Fruit fly (Drosophila melanogaster) whole organism, embryonic: ENCODE measurements around the gene ATPsynB.
A peak's percentile ranks its signal among the peaks of the same experiment; 100 is the strongest.

Experiments used
- Bdp1 ChIP-seq: fragments of 200-800 bp; sonication (Bioruptor generic); optimal IDR thresholded peaks from 3 replicates; lab custom pipeline; 2016; ENCODE audit warnings: missing biosample characterization, missing genetic modification characterization
- Bgb ChIP-seq: fragments of 200-800 bp; sonication (Bioruptor generic); IDR thresholded peaks from 2 replicates; pipeline ENCODE4 v1.3.6; 2022; ENCODE audit warnings: missing biosample characterization, missing genetic modification characterization; ENCODE audit not compliant: partially characterized antibody
- Blimp-1 ChIP-seq: fragments of 200-800 bp; sonication (Bioruptor generic); optimal IDR thresholded peaks from 3 replicates; lab custom pipeline; 2018; ENCODE audit warnings: missing biosample characterization, missing genetic modification characterization, mild to moderate bottlenecking, moderate library complexity, missing genetic modification reagents
- C15 ChIP-seq: fragments of 200-800 bp; sonication (Bioruptor generic); IDR thresholded peaks from 3 replicates; pipeline ENCODE4 v1.3.6; 2022; ENCODE audit warnings: missing biosample characterization, missing genetic modification characterization
- CG10274 ChIP-seq: fragments of 200-800 bp; sonication (Bioruptor generic); optimal IDR thresholded peaks from 3 replicates; lab custom pipeline; 2017; ENCODE audit warnings: missing biosample characterization, mild to moderate bottlenecking, missing genetic modification characterization
- CG10654 ChIP-seq: fragments of 200-800 bp; sonication (Bioruptor generic); optimal IDR thresholded peaks from 2 replicates; lab custom pipeline; 2016; ENCODE audit warnings: missing biosample characterization, missing genetic modification characterization
- CG11696 ChIP-seq: fragments of 200-800 bp; sonication (Bioruptor generic); IDR thresholded peaks from 2 replicates; pipeline ENCODE4 v1.3.6; 2022; ENCODE audit warnings: missing biosample characterization, missing genetic modification characterization
- CG12155 ChIP-seq: fragments of 200-800 bp; sonication (Bioruptor generic); optimal IDR thresholded peaks from 3 replicates; lab custom pipeline; 2016; ENCODE audit warnings: missing biosample characterization, missing genetic modification characterization
- CG14441 ChIP-seq: fragments of 200-800 bp; sonication (Bioruptor generic); IDR thresholded peaks from 2 replicates; pipeline ENCODE4 v1.3.6; 2022; ENCODE audit warnings: missing biosample characterization, missing genetic modification characterization
- CG15011 ChIP-seq: fragments of 200-800 bp; sonication (Bioruptor generic); optimal IDR thresholded peaks from 3 replicates; lab custom pipeline; 2018; ENCODE audit warnings: missing biosample characterization, mild to moderate bottlenecking, missing genetic modification characterization
- CG2678 ChIP-seq: fragments of 200-800 bp; sonication (Bioruptor generic); optimal IDR thresholded peaks from 3 replicates; lab custom pipeline; 2019; ENCODE audit warnings: missing biosample characterization, mild to moderate bottlenecking, missing genetic modification characterization, moderate library complexity
- CG31365 ChIP-seq: fragments of 200-800 bp; sonication (Bioruptor generic); optimal IDR thresholded peaks from 2 replicates; lab custom pipeline; 2018; ENCODE audit warnings: missing biosample characterization, mild to moderate bottlenecking, missing genetic modification characterization
- CG33213 ChIP-seq: fragments of 200-800 bp; sonication (Bioruptor generic); optimal IDR thresholded peaks from 3 replicates; lab custom pipeline; 2016; ENCODE audit warnings: missing biosample characterization, missing genetic modification characterization
- CG4730 ChIP-seq: fragments of 200-800 bp; sonication (Bioruptor generic); IDR thresholded peaks from 2 replicates; pipeline ENCODE4 v1.3.6; 2022; ENCODE audit warnings: missing biosample characterization, missing genetic modification characterization
- CG6689 ChIP-seq: fragments of 200-800 bp; sonication (Bioruptor generic); IDR thresholded peaks from 2 replicates; pipeline ENCODE4 v1.3.6; 2022; ENCODE audit warnings: missing biosample characterization, missing genetic modification characterization
- CG7786 ChIP-seq: fragments of 200-800 bp; sonication (Bioruptor generic); optimal IDR thresholded peaks from 2 replicates; lab custom pipeline; 2016; ENCODE audit warnings: missing biosample characterization, missing genetic modification characterization
- CG8089 ChIP-seq: fragments of 200-800 bp; sonication (Bioruptor generic); optimal IDR thresholded peaks from 3 replicates; lab custom pipeline; 2016; ENCODE audit warnings: missing biosample characterization, missing genetic modification characterization
- CG9932 ChIP-seq: fragments of 200-800 bp; sonication (Bioruptor generic); IDR thresholded peaks from 2 replicates; pipeline ENCODE4 v1.3.6; 2022; ENCODE audit warnings: missing biosample characterization, missing genetic modification characterization
- D19B ChIP-seq: fragments of 200-800 bp; sonication (Bioruptor generic); optimal IDR thresholded peaks from 2 replicates; lab custom pipeline; 2017; ENCODE audit warnings: missing biosample characterization, mild to moderate bottlenecking, missing genetic modification characterization
- Dad ChIP-seq: fragments of 200-800 bp; sonication (Bioruptor generic); optimal IDR thresholded peaks from 3 replicates; lab custom pipeline; 2016; ENCODE audit warnings: missing biosample characterization, missing genetic modification characterization
- Deaf1 ChIP-seq: fragments of 200-800 bp; optimal IDR thresholded peaks from 3 replicates; lab custom pipeline; 2019; ENCODE audit warnings: missing biosample characterization, mild to moderate bottlenecking, missing genetic modification characterization, moderate library complexity
- Ets65A ChIP-seq: fragments of 200-800 bp; sonication (Bioruptor generic); peaks from one replicate; lab custom pipeline; 2016; ENCODE audit warnings: missing biosample characterization, missing genetic modification characterization
- Fer1 ChIP-seq: fragments of 200-800 bp; sonication (Bioruptor generic); optimal IDR thresholded peaks from 2 replicates; lab custom pipeline; 2017; ENCODE audit warnings: missing biosample characterization, mild to moderate bottlenecking, missing genetic modification characterization
- HLH54F ChIP-seq: fragments of 200-800 bp; sonication (Bioruptor generic); optimal IDR thresholded peaks from 3 replicates; lab custom pipeline; 2016; ENCODE audit warnings: missing biosample characterization, missing genetic modification characterization
- HmgZ ChIP-seq: fragments of 200-800 bp; sonication (Bioruptor generic); optimal IDR thresholded peaks from 2 replicates; lab custom pipeline; 2018; ENCODE audit warnings: missing biosample characterization, mild to moderate bottlenecking, missing genetic modification characterization
- Hr51 ChIP-seq, 2 experiments: fragments of 200-800 bp; sonication (Bioruptor generic); optimal IDR thresholded peaks; 2 replicates in 1 of 2; 3 replicates in 1 of 2; lab custom pipeline; 2016 to 2018; ENCODE audit warnings: missing biosample characterization in 2 of 2, missing genetic modification characterization in 2 of 2, mild to moderate bottlenecking in 1 of 2, moderate library complexity in 1 of 2
- Max ChIP-seq: fragments of 200-800 bp; sonication (Bioruptor generic); optimal IDR thresholded peaks from 2 replicates; lab custom pipeline; 2016; ENCODE audit warnings: missing biosample characterization, mild to moderate bottlenecking, missing genetic modification characterization
- Med ChIP-seq: fragments of 200-800 bp; sonication (Bioruptor generic); peaks from one replicate; lab custom pipeline; 2016; ENCODE audit warnings: missing biosample characterization, missing genetic modification characterization, mild to moderate bottlenecking, inconsistent platforms, moderate library complexity
- NC2β ChIP-seq: fragments of 200-800 bp; sonication (Bioruptor generic); optimal IDR thresholded peaks from 2 replicates; lab custom pipeline; 2016; ENCODE audit warnings: missing biosample characterization, missing genetic modification characterization
- Nf-YB ChIP-seq: fragments of 200-800 bp; sonication (Bioruptor generic); optimal IDR thresholded peaks from 3 replicates; lab custom pipeline; 2019; ENCODE audit warnings: missing biosample characterization, mild to moderate bottlenecking, missing genetic modification characterization, moderate library complexity
- Nf-YC ChIP-seq: fragments of 200-800 bp; optimal IDR thresholded peaks from 3 replicates; lab custom pipeline; 2019; ENCODE audit warnings: missing biosample characterization, mild to moderate bottlenecking, missing genetic modification characterization, moderate library complexity
- Pdp1 ChIP-seq, 2 experiments: fragments of 200-800 bp; sonication (Bioruptor generic); optimal IDR thresholded peaks; 3 replicates each; lab custom pipeline; 2016; ENCODE audit warnings: missing biosample characterization in 2 of 2, missing genetic modification characterization in 2 of 2, mild to moderate bottlenecking in 1 of 2, moderate library complexity in 1 of 2
- Poxn ChIP-seq: fragments of 200-800 bp; sonication (Bioruptor generic); IDR thresholded peaks from 2 replicates; pipeline ENCODE4 v1.3.6; 2022; ENCODE audit warnings: missing biosample characterization, missing genetic modification characterization
- Tbp ChIP-seq: fragments of >200 bp; optimal IDR thresholded peaks from 2 replicates; lab custom pipeline; 2018; ENCODE audit warnings: missing biosample characterization, missing genetic modification characterization
- amos ChIP-seq: fragments of 200-800 bp; sonication (Bioruptor generic); IDR thresholded peaks from 2 replicates; pipeline ENCODE4 v1.3.6; 2022; ENCODE audit warnings: missing biosample characterization, missing genetic modification characterization; ENCODE audit not compliant: partially characterized antibody
- aop ChIP-seq: fragments of 200-800 bp; sonication (Bioruptor generic); IDR thresholded peaks from 2 replicates; pipeline ENCODE4 v1.3.6; 2022; ENCODE audit warnings: missing biosample characterization, missing genetic modification characterization
- disco-r ChIP-seq: fragments of 200-800 bp; sonication (Bioruptor generic); optimal IDR thresholded peaks from 2 replicates; lab custom pipeline; 2016; ENCODE audit warnings: missing biosample characterization, missing genetic modification characterization
- dysf ChIP-seq: fragments of 200-800 bp; sonication (Bioruptor generic); IDR thresholded peaks from 3 replicates; pipeline ENCODE4 v1.3.6; 2022; ENCODE audit warnings: missing biosample characterization, missing genetic modification characterization
- ems ChIP-seq: fragments of 200-800 bp; sonication (Bioruptor generic); optimal IDR thresholded peaks from 3 replicates; lab custom pipeline; 2016; ENCODE audit warnings: missing biosample characterization, missing genetic modification characterization
- en ChIP-seq: fragments of 200-800 bp; sonication (Bioruptor generic); optimal IDR thresholded peaks from 2 replicates; lab custom pipeline; 2016; ENCODE audit warnings: missing biosample characterization, missing genetic modification characterization
- eve ChIP-seq, 2 experiments: fragments of >200 bp; optimal IDR thresholded peaks; 2 replicates each; lab custom pipeline; 2017; ENCODE audit warnings: missing biosample characterization in 2 of 2, missing genetic modification characterization in 2 of 2
- gro ChIP-seq: fragments of 200-800 bp; sonication (Bioruptor generic); optimal IDR thresholded peaks from 2 replicates; lab custom pipeline; 2016; ENCODE audit warnings: missing biosample characterization, missing genetic modification characterization
- ind ChIP-seq: fragments of 200-800 bp; sonication (Bioruptor generic); optimal IDR thresholded peaks from 3 replicates; lab custom pipeline; 2016; ENCODE audit warnings: missing biosample characterization, missing genetic modification characterization
- lilli ChIP-seq: fragments of 200-800 bp; sonication (Bioruptor generic); optimal IDR thresholded peaks from 3 replicates; lab custom pipeline; 2016; ENCODE audit warnings: missing biosample characterization, missing genetic modification characterization
- maf-S ChIP-seq: fragments of 200-800 bp; sonication (Bioruptor generic); optimal IDR thresholded peaks from 2 replicates; lab custom pipeline; 2016; ENCODE audit warnings: missing biosample characterization, missing genetic modification characterization
- onecut ChIP-seq: fragments of 200-800 bp; sonication (Bioruptor generic); IDR thresholded peaks from 2 replicates; pipeline ENCODE4 v1.3.6; 2022; ENCODE audit warnings: missing biosample characterization, missing genetic modification characterization
- peb ChIP-seq: fragments of 200-800 bp; sonication (Bioruptor generic); IDR thresholded peaks from 2 replicates; pipeline ENCODE4 v1.3.6; 2022; ENCODE audit warnings: missing biosample characterization, missing genetic modification characterization
- psq ChIP-seq: fragments of 200-800 bp; sonication (Bioruptor generic); optimal IDR thresholded peaks from 2 replicates; lab custom pipeline; 2017; ENCODE audit warnings: missing biosample characterization, missing genetic modification characterization
- seq ChIP-seq: fragments of 200-800 bp; sonication (Bioruptor generic); IDR thresholded peaks from 2 replicates; pipeline ENCODE4 v1.3.6; 2022; ENCODE audit warnings: missing biosample characterization, missing genetic modification characterization
- slou ChIP-seq: fragments of 200-800 bp; sonication (Bioruptor generic); optimal IDR thresholded peaks from 3 replicates; lab custom pipeline; 2016; ENCODE audit warnings: missing biosample characterization, missing genetic modification characterization
- slp2 ChIP-seq: fragments of 200-800 bp; sonication (Bioruptor generic); optimal IDR thresholded peaks from 2 replicates; lab custom pipeline; 2016; ENCODE audit warnings: missing biosample characterization, missing genetic modification characterization
- unc-4 ChIP-seq: fragments of 200-800 bp; sonication (Bioruptor generic); IDR thresholded peaks from 2 replicates; pipeline ENCODE4 v1.3.6; 2022; ENCODE audit warnings: missing biosample characterization, missing genetic modification characterization; ENCODE audit not compliant: partially characterized antibody
- yki ChIP-seq: fragments of >200 bp; optimal IDR thresholded peaks from 3 replicates; lab custom pipeline; 2018
- zf30C ChIP-seq: fragments of 200-800 bp; sonication (Bioruptor generic); optimal IDR thresholded peaks from 3 replicates; lab custom pipeline; 2018; ENCODE audit warnings: missing biosample characterization, mild to moderate bottlenecking, missing genetic modification characterization

The ATPsynB gene

DNA sequence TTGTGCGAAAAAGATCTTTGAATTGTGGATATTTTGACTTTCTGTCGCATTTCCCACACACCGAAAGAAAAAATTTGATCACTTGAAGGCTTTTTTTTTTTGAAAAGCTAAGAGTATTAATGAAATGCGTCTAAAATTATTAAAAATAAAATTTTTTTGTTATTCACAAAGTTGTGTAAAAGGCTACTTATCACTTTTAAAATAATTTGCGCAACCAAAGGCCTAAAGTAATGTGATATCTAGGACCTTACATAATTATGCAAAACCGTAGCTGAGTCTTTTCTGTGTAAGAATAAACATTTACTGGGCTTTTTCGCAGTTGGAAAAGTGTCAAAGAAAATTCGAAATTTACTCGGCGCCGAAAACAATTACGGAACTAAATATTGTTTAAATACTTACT is 34.5 kb downstream of the ATPsynB start (continued):
- TF ChIP-seq CG33213 (GFP tag; lab: Kevin White, UChicago), result no peak
- no peak for TF ChIP-seq amos (GFP tag; lab: Robert Waterston, UW)
- TF ChIP-seq CG4730, result no peak
- peak; percentile 33; the same call in 1 of the 2 replicates for TF ChIP-seq CG9932 (GFP tag; lab: Robert Waterston, UW)
- no peak for TF ChIP-seq dysf (GFP tag; lab: Robert Waterston, UW)
- no peak for TF ChIP-seq Dad
- TF ChIP-seq CG8089 (GFP tag; lab: Kevin White, UChicago), result no peak
- no peak for TF ChIP-seq CG15011 (GFP tag; lab: Kevin White, UChicago)
- TF ChIP-seq Deaf1 (tag; lab: Kevin White, UChicago), result no peak
- TF ChIP-seq ind (GFP tag; lab: Kevin White, UChicago), result peak; percentile 6
- TF ChIP-seq zf30C (GFP tag; lab: Kevin White, UChicago), result no peak
- TF ChIP-seq ems, result no peak
- TF ChIP-seq D19B (GFP tag; lab: Kevin White, UChicago), result no peak
- TF ChIP-seq CG10274, result no peak
- TF ChIP-seq seq (GFP tag; lab: Robert Waterston, UW), result no peak
- TF ChIP-seq Bgb, result no peak
- TF ChIP-seq CG12155, result no peak
- no peak for TF ChIP-seq CG14441 (GFP tag; lab: Robert Waterston, UW)
- TF ChIP-seq onecut (GFP tag; lab: Robert Waterston, UW), result no peak
- TF ChIP-seq en (GFP tag; lab: Kevin White, UChicago), result no peak
- no peak for TF ChIP-seq psq (GFP tag; lab: Kevin White, UChicago)
- TF ChIP-seq Pdp1 (GFP tag; optimal IDR thresholded peaks at IDR 0.05; lab: Kevin White, UChicago), result peak in 1 of 2 experiments; percentile 54
- TF ChIP-seq Poxn (GFP tag; lab: Robert Waterston, UW), result no peak
- TF ChIP-seq aop, result no peak
- peak; percentile 72 for TF ChIP-seq Ets65A
- no peak for TF ChIP-seq NC2β
- peak in 1 of 2 experiments; percentile 9 for TF ChIP-seq Hr51 (GFP tag; optimal IDR thresholded peaks at IDR 0.05; lab: Kevin White, UChicago)
- no peak for TF ChIP-seq Tbp
- no peak for TF ChIP-seq eve (GFP tag; optimal IDR thresholded peaks at IDR 0.05; lab: Kevin White, UChicago)
- TF ChIP-seq CG31365 (tag; lab: Kevin White, UChicago), result no peak
- TF ChIP-seq slou, result no peak
- TF ChIP-seq Fer1 (GFP tag; lab: Kevin White, UChicago), result no peak
- TF ChIP-seq disco-r, result no peak
- no peak for TF ChIP-seq gro (GFP tag; lab: Kevin White, UChicago)
- no peak for TF ChIP-seq Blimp-1 (GFP tag; lab: Kevin White, UChicago)
- no peak for TF ChIP-seq yki
- TF ChIP-seq CG2678 (tag; lab: Kevin White, UChicago), result peak; percentile 21
- no peak for TF ChIP-seq HLH54F (GFP tag; lab: Kevin White, UChicago)
- no peak for TF ChIP-seq CG7786 (GFP tag; lab: Kevin White, UChicago)
- peak; percentile 13 for TF ChIP-seq lilli (GFP tag; lab: Kevin White, UChicago)
- no peak for TF ChIP-seq Nf-YB (GFP tag; lab: Kevin White, UChicago)
- peak; percentile 42 for TF ChIP-seq Med (GFP tag; lab: Kevin White, UChicago)
- no peak for TF ChIP-seq C15 (GFP tag; lab: Robert Waterston, UW)
- no peak for TF ChIP-seq Nf-YC
- TF ChIP-seq slp2 (GFP tag; lab: Kevin White, UChicago), result no peak
- TF ChIP-seq CG11696 (GFP tag; lab: Robert Waterston, UW), result no peak
- no peak for TF ChIP-seq Bdp1
- TF ChIP-seq HmgZ (tag; lab: Kevin White, UChicago), result no peak
- no peak for TF ChIP-seq unc-4 (GFP tag; lab: Robert Waterston, UW)
- TF ChIP-seq peb (GFP tag; lab: Robert Waterston, UW), result no peak
- TF ChIP-seq CG10654 (GFP tag; lab: Kevin White, UChicago), result no peak
- no peak for TF ChIP-seq CG6689
- no peak for TF ChIP-seq Max (GFP tag; lab: Kevin White, UChicago)
- TF ChIP-seq maf-S, result no peak
